Worm (Caenorhabditis elegans) whole organism, L1 larva: ENCODE measurements around the gene Y38H6C.20.

Source experiments
- nhr-237 ChIP-seq: fragments of 150-350 bp; optimal IDR thresholded peaks from 2 replicates; lab custom pipeline; 2014; ENCODE audit warnings: missing biosample characterization, missing genetic modification characterization
- pqm-1 ChIP-seq: sonication (generic microtip); optimal IDR thresholded peaks from 3 replicates; lab custom pipeline; 2017; ENCODE audit warnings: missing biosample characterization, missing genetic modification characterization
- rnt-1 ChIP-seq: sonication (generic microtip); optimal IDR thresholded peaks from 2 replicates; lab custom pipeline; 2016; ENCODE audit warnings: mild to moderate bottlenecking, missing genetic modification characterization, moderate library complexity, missing compliant biosample characterization
- snpc-4 ChIP-seq: fragments of 150-350 bp; optimal IDR thresholded peaks from 2 replicates; lab custom pipeline; 2014; ENCODE audit warnings: missing biosample characterization, missing genetic modification characterization

- TF ChIP-seq rnt-1 (tag; lab: Kevin White, UChicago) (no peak), snpc-4 (no peak), pqm-1 (tag; lab: Kevin White, UChicago) (no peak), nhr-237 (no peak)
Measured at ce11 chrV:20544610-20545009, 6.4 kb downstream of the Y38H6C.20 start.
